Fruit fly (Drosophila melanogaster) whole organism, adult: ENCODE measurements around the gene His2Av.

Experiments used
- CG33017 ChIP-seq: fragments of 200-800 bp; sonication (Bioruptor generic); optimal IDR thresholded peaks from 2 replicates; lab custom pipeline; 2018; ENCODE audit warnings: missing biosample characterization, mild to moderate bottlenecking, missing genetic modification characterization, moderate library complexity
- CG7101 ChIP-seq: fragments of 200-800 bp; sonication (Bioruptor generic); optimal IDR thresholded peaks from 2 replicates; lab custom pipeline; 2018; ENCODE audit warnings: missing biosample characterization, mild to moderate bottlenecking, missing genetic modification characterization, moderate library complexity
- Mnt ChIP-seq: fragments of 200-800 bp; sonication (Bioruptor generic); optimal IDR thresholded peaks from 2 replicates; lab custom pipeline; 2016; ENCODE audit warnings: missing biosample characterization, mild to moderate bottlenecking, missing genetic modification characterization
- bab1 ChIP-seq: fragments of 200-800 bp; sonication (Bioruptor generic); optimal IDR thresholded peaks from 3 replicates; lab custom pipeline; 2019; ENCODE audit warnings: missing biosample characterization, mild to moderate bottlenecking, missing genetic modification characterization, moderate library complexity
- cnc ChIP-seq, 2 experiments: fragments of >200 bp; optimal IDR thresholded peaks; 2 replicates each; lab custom pipeline; 2017
- pad ChIP-seq: fragments of 200-800 bp; sonication (Bioruptor generic); optimal IDR thresholded peaks from 3 replicates; lab custom pipeline; 2017; ENCODE audit warnings: missing biosample characterization, missing genetic modification characterization, mild to moderate bottlenecking, moderate library complexity, missing genetic modification reagents
- toe ChIP-seq: fragments of 200-800 bp; sonication (Bioruptor generic); optimal IDR thresholded peaks from 2 replicates; lab custom pipeline; 2016; ENCODE audit warnings: missing biosample characterization, missing genetic modification characterization

DNA sequence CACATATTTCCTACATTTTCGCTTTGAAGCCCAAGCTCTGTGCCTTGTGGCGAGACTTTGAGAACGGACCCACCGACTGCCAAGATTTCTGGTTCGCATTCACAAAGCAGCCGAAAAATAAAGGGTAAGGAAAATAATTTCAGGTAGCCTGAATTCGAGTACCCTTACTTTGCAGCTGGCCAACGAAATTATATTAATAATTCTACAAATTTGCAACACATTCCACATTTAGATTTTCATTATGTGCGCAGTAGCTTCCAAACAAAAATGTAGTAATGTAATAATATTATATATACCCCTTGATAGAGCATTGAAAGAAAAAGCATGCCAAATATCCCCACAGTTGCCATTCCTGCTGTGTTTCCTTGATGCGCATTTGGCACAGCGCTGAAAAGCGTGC, 20.3 kb upstream of the His2Av start:
- TF ChIP-seq Mnt (no peak), CG7101 (tag; lab: Kevin White, UChicago) (no peak), toe (GFP tag; lab: Kevin White, UChicago) (no peak), pad (GFP tag; lab: Kevin White, UChicago) (no peak), cnc (optimal IDR thresholded peaks at IDR 0.05; lab: Kevin White, UChicago) (no peak), bab1 (GFP tag; lab: Kevin White, UChicago) (no peak), CG33017 (tag; lab: Kevin White, UChicago) (no peak)
